Worm (Caenorhabditis elegans) whole organism, L2 larva: ENCODE measurements around the gene clec-161.

Experiments
- blmp-1 ChIP-seq: sonication (generic microtip); optimal IDR thresholded peaks from 2 replicates; lab custom pipeline; 2017; ENCODE audit warnings: missing genetic modification characterization, mild to moderate bottlenecking, missing compliant biosample characterization, antibody characterized with exemption, moderate library complexity; ENCODE audit not compliant: insufficient read depth
- egl-27 ChIP-seq: sonication (generic microtip); optimal IDR thresholded peaks from 3 replicates; lab custom pipeline; 2017; ENCODE audit warnings: missing biosample characterization, missing genetic modification reagents, missing genetic modification characterization
- ztf-11 ChIP-seq: sonication (generic microtip); optimal IDR thresholded peaks from 2 replicates; lab custom pipeline; 2017; ENCODE audit warnings: missing biosample characterization, missing genetic modification characterization

DNA sequence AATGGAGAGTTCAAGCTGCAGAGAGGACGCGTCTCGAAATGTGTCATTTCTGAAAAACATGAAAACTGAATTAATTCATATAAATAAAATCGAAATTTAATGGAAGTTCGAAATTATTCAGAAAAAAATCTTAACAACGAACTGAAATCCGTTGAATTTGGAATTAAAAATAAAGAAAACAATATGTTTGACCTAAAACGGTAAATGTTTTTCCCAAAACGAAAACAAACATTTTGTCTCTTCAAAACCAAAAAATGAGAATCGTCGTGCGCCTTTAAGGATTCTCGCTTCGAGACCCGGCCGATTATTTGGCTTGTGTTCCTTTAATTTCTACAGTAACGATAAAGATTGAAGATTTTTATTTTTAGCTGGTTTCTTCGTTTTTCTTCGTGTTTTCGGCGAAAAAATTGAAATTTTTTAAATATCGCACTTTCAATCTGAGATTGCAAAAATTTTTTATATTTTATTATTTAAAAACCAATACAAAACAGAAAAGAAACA is 49.1 kb downstream of the clec-161 start, which contains the start of gene C48B4.7:
- no peak for TF ChIP-seq egl-27 (tag; lab: Kevin White, UChicago)
- TF ChIP-seq blmp-1 (tag; lab: Kevin White, UChicago), result no peak
- no peak for TF ChIP-seq ztf-11
